Fruit fly (Drosophila melanogaster): ENCODE measurements around the gene Ipp.
A peak's percentile ranks its signal among the peaks of the same experiment; 100 is the strongest.

Ipp gene

DNA sequence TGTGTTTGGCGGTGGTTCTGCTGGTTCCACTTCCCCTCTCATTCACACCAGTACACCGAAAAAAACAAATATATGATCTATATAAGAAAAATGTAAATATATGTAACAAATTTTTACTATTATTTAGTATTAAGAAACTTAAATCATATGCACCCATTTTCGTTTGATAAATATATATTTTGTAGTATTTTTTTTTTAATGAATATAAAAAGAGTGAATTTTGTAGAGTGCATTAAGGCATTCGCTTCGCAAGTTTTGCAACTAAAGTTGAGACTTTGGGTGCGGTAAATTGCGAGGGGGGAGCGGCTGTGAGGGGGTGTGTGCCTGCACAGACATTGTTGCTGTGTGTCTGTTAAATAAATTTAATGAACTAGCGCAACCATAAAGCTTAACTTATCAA, 49.0 kb downstream of the Ipp start (continued):
- TF ChIP-seq dpn (GFP tag; optimal IDR thresholded peaks at IDR 0.05) (no peak), CG34376 (GFP tag; optimal IDR thresholded peaks at IDR 0.05) (no peak), Mad (GFP tag; optimal IDR thresholded peaks at IDR 0.05) (no peak), CG33213 (GFP tag; optimal IDR thresholded peaks at IDR 0.05) (no peak), HmgD (GFP tag; optimal IDR thresholded peaks at IDR 0.05) (no peak), Hr3 (GFP tag; optimal IDR thresholded peaks at IDR 0.05) (no peak), Lhr (GFP tag; optimal IDR thresholded peaks at IDR 0.05) (no peak), Hsf (GFP tag; optimal IDR thresholded peaks at IDR 0.05) (no peak), CG6175 (GFP tag; IDR thresholded peaks at IDR 0.05) (no peak), dm (GFP tag; optimal IDR thresholded peaks at IDR 0.05) (no peak), gsb-n (tag; optimal IDR thresholded peaks at IDR 0.05) (peak; percentile 25), Myb (GFP tag; optimal IDR thresholded peaks at IDR 0.05) (no peak), Fer2 (tag; optimal IDR thresholded peaks at IDR 0.05) (no peak), NfI (GFP tag; optimal IDR thresholded peaks at IDR 0.05) (no peak), CG12104 (GFP tag; optimal IDR thresholded peaks at IDR 0.05) (no peak), CG11085 (GFP tag; IDR thresholded peaks at IDR 0.05) (no peak), Lpt (GFP tag; optimal IDR thresholded peaks at IDR 0.05) (no peak), CG15011 (GFP tag; optimal IDR thresholded peaks at IDR 0.05) (no peak), seq (GFP tag; IDR thresholded peaks at IDR 0.05) (no peak), E2f1 (GFP tag; IDR thresholded peaks at IDR 0.05) (no peak)

DNA sequence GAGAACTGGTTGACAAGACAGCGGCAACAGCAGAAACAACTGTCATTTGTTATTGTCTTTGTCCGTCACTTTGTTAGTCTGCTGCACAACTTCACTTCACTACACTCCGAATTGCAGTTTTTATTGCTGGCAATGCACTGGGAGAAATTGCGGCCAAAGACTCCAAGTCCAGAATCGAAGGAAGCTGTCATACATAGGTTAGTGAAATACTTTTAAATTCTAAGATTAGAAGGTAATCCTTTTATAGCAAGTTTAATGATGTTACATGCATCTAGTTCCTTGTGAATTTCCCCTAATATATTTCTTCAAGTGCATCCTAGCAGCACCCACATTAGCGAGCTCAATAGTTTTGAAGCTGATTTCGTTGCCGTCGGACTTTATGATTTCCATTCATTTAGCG, 50.3 kb downstream of the Ipp start:
- peak; percentile 32 for TF ChIP-seq Xbp1 (GFP tag; optimal IDR thresholded peaks at IDR 0.05)
- TF ChIP-seq Ptx1 (GFP tag; IDR thresholded peaks at IDR 0.05) = peak; percentile 44; the same call in 1 of the 2 replicates
- no peak for TF ChIP-seq zf30C (GFP tag; optimal IDR thresholded peaks at IDR 0.05)
- TF ChIP-seq Blimp-1 (GFP tag; optimal IDR thresholded peaks at IDR 0.05) = peak; percentile 71
- TF ChIP-seq pan (optimal IDR thresholded peaks at IDR 0.05) = no peak
- peak in 1 of 2 experiments; percentile 41 for TF ChIP-seq pan (GFP tag; optimal IDR thresholded peaks at IDR 0.05 in 1 of 2, IDR thresholded peaks at IDR 0.05 in 1 of 2)
- TF ChIP-seq lilli (GFP tag; optimal IDR thresholded peaks at IDR 0.05) = peak; percentile 0
- TF ChIP-seq CG17802 (tag; optimal IDR thresholded peaks at IDR 0.05) = peak; percentile 30
- TF ChIP-seq CG1602 (GFP tag; optimal IDR thresholded peaks at IDR 0.05) = peak; percentile 3
- TF ChIP-seq Deaf1 (tag; optimal IDR thresholded peaks at IDR 0.05) = no peak
- peak; percentile 33; the same call in 1 of the 2 replicates for TF ChIP-seq danr (GFP tag; IDR thresholded peaks at IDR 0.05)
- TF ChIP-seq Ada2b (GFP tag; IDR thresholded peaks at IDR 0.05) = peak; percentile 33
- TF ChIP-seq Sox102F (GFP tag; optimal IDR thresholded peaks at IDR 0.05) = peak; percentile 61
- TF ChIP-seq ase (GFP tag; IDR thresholded peaks at IDR 0.05) = 0 out of 3 replicates have a peak, but pooled peaks have one; percentile 45
- peak; percentile 70 for TF ChIP-seq CG1603 (tag; optimal IDR thresholded peaks at IDR 0.05)
- TF ChIP-seq CG12219 (GFP tag; optimal IDR thresholded peaks at IDR 0.05) = no peak
- TF ChIP-seq vvl (GFP tag; IDR thresholded peaks at IDR 0.05) = peak; percentile 39
- TF ChIP-seq CG4424 (GFP tag; optimal IDR thresholded peaks at IDR 0.05) = peak; percentile 56
- TF ChIP-seq E2f1 (GFP tag; IDR thresholded peaks at IDR 0.05) = 0 out of 2 replicates have a peak, but pooled peaks have one; percentile 20
- TF ChIP-seq bsh (GFP tag; optimal IDR thresholded peaks at IDR 0.05) = peak; percentile 23 to 65
- peak; percentile 22 for TF ChIP-seq grau (tag; optimal IDR thresholded peaks at IDR 0.05)
- no peak for TF ChIP-seq slp2 (GFP tag; optimal IDR thresholded peaks at IDR 0.05)
- TF ChIP-seq CG1233 (GFP tag; optimal IDR thresholded peaks at IDR 0.05) = peak; percentile 36
- TF ChIP-seq lab (GFP tag; optimal IDR thresholded peaks at IDR 0.05) = peak; percentile 39
- peak; percentile 13 for TF ChIP-seq CG13424 (tag; optimal IDR thresholded peaks at IDR 0.05)
- TF ChIP-seq Xrp1 (GFP tag; IDR thresholded peaks at IDR 0.05) = peak; percentile 65; the same call in 1 of the 2 replicates
- TF ChIP-seq nmo (GFP tag; optimal IDR thresholded peaks at IDR 0.05) = peak; percentile 27
- TF ChIP-seq CG17328 (GFP tag; IDR thresholded peaks at IDR 0.05) = peak; percentile 47; the same call in 1 of the 2 replicates
- peak; percentile 6 for TF ChIP-seq CG12391 (tag; optimal IDR thresholded peaks at IDR 0.05)
- TF ChIP-seq CG7357 (GFP tag; IDR thresholded peaks at IDR 0.05) = peak; percentile 22; the same call in 1 of the 3 replicates
- peak; percentile 29 for TF ChIP-seq ind (GFP tag; optimal IDR thresholded peaks at IDR 0.05)
- TF ChIP-seq zfh1 (GFP tag; IDR thresholded peaks at IDR 0.05) = peak; percentile 75
- TF ChIP-seq CG8388 (GFP tag; optimal IDR thresholded peaks at IDR 0.05) = peak; percentile 47
